Worm (Caenorhabditis elegans) whole organism, late embryonic: ENCODE measurements around the gene exc-12.

ENCODE experiments used
- T23F11.4 ChIP-seq: fragments of 200-800 bp; sonication (Bioruptor generic); optimal IDR thresholded peaks from 2 replicates; lab custom pipeline; 2018; ENCODE audit warnings: mild to moderate bottlenecking, missing genetic modification characterization, missing compliant biosample characterization
- ceh-14 ChIP-seq: sonication (generic microtip); optimal IDR thresholded peaks from 2 replicates; lab custom pipeline; 2016; ENCODE audit warnings: missing genotype, missing genetic modification characterization, missing compliant biosample characterization
- elt-2 ChIP-seq: sonication (generic microtip); optimal IDR thresholded peaks from 2 replicates; lab custom pipeline; 2016; ENCODE audit warnings: missing genetic modification reagents, missing genetic modification characterization, missing compliant biosample characterization
- elt-4 ChIP-seq: sonication (generic microtip); optimal IDR thresholded peaks from 2 replicates; lab custom pipeline; 2016; ENCODE audit warnings: missing genetic modification characterization, missing compliant biosample characterization
- eyg-1 ChIP-seq: sonication (generic microtip); optimal IDR thresholded peaks from 2 replicates; lab custom pipeline; 2016; ENCODE audit warnings: missing genotype, missing genetic modification characterization, missing compliant biosample characterization
- hlh-8 ChIP-seq: sonication (generic microtip); optimal IDR thresholded peaks from 2 replicates; lab custom pipeline; 2016; ENCODE audit warnings: missing genotype, missing genetic modification characterization, missing compliant biosample characterization
- nhr-11 ChIP-seq: fragments of 150-350 bp; optimal IDR thresholded peaks from 2 replicates; lab custom pipeline; 2014; ENCODE audit warnings: missing biosample characterization, missing genetic modification characterization
- pag-3 ChIP-seq: sonication (generic microtip); optimal IDR thresholded peaks from 2 replicates; lab custom pipeline; 2016; ENCODE audit warnings: missing compliant biosample characterization, missing genetic modification characterization, borderline replicate concordance
- tbx-2 ChIP-seq: sonication (generic microtip); optimal IDR thresholded peaks from 2 replicates; lab custom pipeline; 2016; ENCODE audit warnings: missing genetic modification characterization, missing compliant biosample characterization
- tbx-7 ChIP-seq: sonication (generic microtip); optimal IDR thresholded peaks from 2 replicates; lab custom pipeline; 2016; ENCODE audit warnings: missing genotype, missing genetic modification characterization, missing compliant biosample characterization

- TF ChIP-seq elt-2 (tag; lab: Kevin White, UChicago) (no peak), elt-4 (tag; lab: Kevin White, UChicago) (no peak), T23F11.4 (GFP tag; lab: Kevin White, UChicago) (no peak), tbx-2 (tag; lab: Kevin White, UChicago) (no peak), hlh-8 (tag; lab: Kevin White, UChicago) (no peak), pag-3 (tag; lab: Kevin White, UChicago) (no peak), eyg-1 (no peak), nhr-11 (tag; lab: Kevin White, UChicago) (no peak), tbx-7 (tag; lab: Kevin White, UChicago) (no peak), ceh-14 (tag; lab: Kevin White, UChicago) (no peak)
Observed at ce11 chrIII:13560715-13561114, 9.5 kb downstream of the exc-12 start.
